Fruit fly (Drosophila melanogaster) whole organism, embryonic: ENCODE measurements around the gene CG43321.

Source experiments
- Atf-2 ChIP-seq: fragments of 200-800 bp; sonication (Bioruptor generic); optimal IDR thresholded peaks from 2 replicates; lab custom pipeline; 2016; ENCODE audit warnings: missing biosample characterization, missing genetic modification characterization
- B-H2 ChIP-seq: fragments of 200-800 bp; sonication (Bioruptor generic); optimal IDR thresholded peaks from 2 replicates; lab custom pipeline; 2018; ENCODE audit warnings: missing biosample characterization, mild to moderate bottlenecking, missing genetic modification characterization
- BtbVII ChIP-seq: fragments of 200-800 bp; sonication (Bioruptor generic); optimal IDR thresholded peaks from 3 replicates; lab custom pipeline; 2017; ENCODE audit warnings: missing biosample characterization, mild to moderate bottlenecking, missing genetic modification characterization
- CG10431 ChIP-seq: fragments of 200-800 bp; sonication (Bioruptor generic); optimal IDR thresholded peaks from 3 replicates; lab custom pipeline; 2018; ENCODE audit warnings: missing biosample characterization, mild to moderate bottlenecking, missing genetic modification characterization
- CG10654 ChIP-seq: fragments of 200-800 bp; sonication (Bioruptor generic); optimal IDR thresholded peaks from 2 replicates; lab custom pipeline; 2016; ENCODE audit warnings: missing biosample characterization, missing genetic modification characterization
- CG10979 ChIP-seq: fragments of 200-800 bp; sonication (Bioruptor generic); optimal IDR thresholded peaks from 2 replicates; lab custom pipeline; 2018; ENCODE audit warnings: missing biosample characterization, mild to moderate bottlenecking, missing genetic modification characterization, moderate library complexity
- CG11085 ChIP-seq: fragments of 200-800 bp; sonication (Bioruptor generic); IDR thresholded peaks from 2 replicates; pipeline ENCODE4 v1.3.6; 2022; ENCODE audit warnings: missing biosample characterization, missing genetic modification characterization
- CG11504 ChIP-seq: fragments of 200-800 bp; sonication (Bioruptor generic); optimal IDR thresholded peaks from 3 replicates; lab custom pipeline; 2019; ENCODE audit warnings: missing biosample characterization, mild to moderate bottlenecking, missing genetic modification characterization, moderate library complexity
- CG11560 ChIP-seq: fragments of 200-800 bp; sonication (Bioruptor generic); IDR thresholded peaks from 3 replicates; pipeline ENCODE4 v1.3.6; 2022; ENCODE audit warnings: missing biosample characterization, missing genetic modification characterization
- CG11696 ChIP-seq: fragments of 200-800 bp; sonication (Bioruptor generic); IDR thresholded peaks from 2 replicates; pipeline ENCODE4 v1.3.6; 2022; ENCODE audit warnings: missing biosample characterization, missing genetic modification characterization
- CG11723 ChIP-seq: fragments of 200-800 bp; sonication (Bioruptor generic); optimal IDR thresholded peaks from 2 replicates; lab custom pipeline; 2017; ENCODE audit warnings: missing biosample characterization, mild to moderate bottlenecking, missing genetic modification characterization
- CG14014 ChIP-seq: fragments of 200-800 bp; sonication (Bioruptor generic); IDR thresholded peaks from 2 replicates; pipeline ENCODE4 v1.3.6; 2022; ENCODE audit warnings: missing biosample characterization, missing genetic modification characterization
- CG1647 ChIP-seq: fragments of 200-800 bp; sonication (Bioruptor generic); optimal IDR thresholded peaks from 3 replicates; lab custom pipeline; 2016; ENCODE audit warnings: missing biosample characterization, missing genetic modification characterization
- CG17568 ChIP-seq: fragments of 200-800 bp; sonication (Bioruptor generic); optimal IDR thresholded peaks from 2 replicates; lab custom pipeline; 2018; ENCODE audit warnings: missing biosample characterization, mild to moderate bottlenecking, missing genetic modification characterization, moderate library complexity
- CG17829 ChIP-seq: fragments of 200-800 bp; optimal IDR thresholded peaks from 2 replicates; lab custom pipeline; 2019; ENCODE audit warnings: missing biosample characterization, mild to moderate bottlenecking, missing genetic modification characterization, moderate library complexity
- CG6272 ChIP-seq: fragments of 200-800 bp; sonication (Bioruptor generic); IDR thresholded peaks from 2 replicates; pipeline ENCODE4 v1.3.6; 2022; ENCODE audit warnings: missing biosample characterization, missing genetic modification characterization
- CG6765 ChIP-seq: fragments of 200-800 bp; sonication (Bioruptor generic); optimal IDR thresholded peaks from 3 replicates; lab custom pipeline; 2017; ENCODE audit warnings: missing biosample characterization, mild to moderate bottlenecking, missing genetic modification characterization
- CG6791 ChIP-seq: fragments of 200-800 bp; sonication (Bioruptor generic); IDR thresholded peaks from 3 replicates; pipeline ENCODE4 v1.3.6; 2022; ENCODE audit warnings: missing biosample characterization, missing genetic modification characterization; ENCODE audit not compliant: partially characterized antibody
- CG7786 ChIP-seq: fragments of 200-800 bp; sonication (Bioruptor generic); optimal IDR thresholded peaks from 2 replicates; lab custom pipeline; 2016; ENCODE audit warnings: missing biosample characterization, missing genetic modification characterization
- CG8924 ChIP-seq: fragments of 200-800 bp; optimal IDR thresholded peaks from 3 replicates; lab custom pipeline; 2019; ENCODE audit warnings: missing biosample characterization, mild to moderate bottlenecking, missing genetic modification characterization, moderate library complexity
- D19B ChIP-seq: fragments of 200-800 bp; sonication (Bioruptor generic); optimal IDR thresholded peaks from 2 replicates; lab custom pipeline; 2017; ENCODE audit warnings: missing biosample characterization, mild to moderate bottlenecking, missing genetic modification characterization
- Dek ChIP-seq: fragments of 200-800 bp; sonication (Bioruptor generic); optimal IDR thresholded peaks from 3 replicates; lab custom pipeline; 2019; ENCODE audit warnings: missing biosample characterization, mild to moderate bottlenecking, missing genetic modification characterization, moderate library complexity
- Dfd ChIP-seq, 2 experiments: fragments of >200 bp; optimal IDR thresholded peaks; 2 replicates each; lab custom pipeline; 2017; ENCODE audit warnings: missing biosample characterization in 2 of 2, missing genetic modification characterization in 2 of 2
- Ets97D ChIP-seq: fragments of 200-800 bp; sonication (Bioruptor generic); optimal IDR thresholded peaks from 3 replicates; lab custom pipeline; 2016; ENCODE audit warnings: missing biosample characterization, missing genetic modification characterization
- Jarid2 ChIP-seq: fragments of 200-800 bp; sonication (Bioruptor generic); optimal IDR thresholded peaks from 3 replicates; lab custom pipeline; 2017; ENCODE audit warnings: mild to moderate bottlenecking, missing biosample characterization, missing genetic modification reagents, missing genetic modification characterization
- Lhr ChIP-seq: fragments of 200-800 bp; sonication (Bioruptor generic); optimal IDR thresholded peaks from 3 replicates; lab custom pipeline; 2017; ENCODE audit warnings: mild to moderate bottlenecking, missing biosample characterization, missing genetic modification reagents, missing genetic modification characterization
- Oli ChIP-seq: fragments of 200-800 bp; sonication (Bioruptor generic); optimal IDR thresholded peaks from 2 replicates; lab custom pipeline; 2018; ENCODE audit warnings: missing biosample characterization, mild to moderate bottlenecking, missing genetic modification characterization, moderate library complexity
- Sox100B ChIP-seq: fragments of 200-800 bp; sonication (Bioruptor generic); optimal IDR thresholded peaks from 3 replicates; lab custom pipeline; 2018; ENCODE audit warnings: missing biosample characterization, mild to moderate bottlenecking, missing genetic modification characterization
- TFAM ChIP-seq: fragments of 200-800 bp; sonication (Bioruptor generic); optimal IDR thresholded peaks from 2 replicates; lab custom pipeline; 2017; ENCODE audit warnings: missing biosample characterization, missing genetic modification characterization, inconsistent platforms
- Trl ChIP-seq, 3 experiments: fragments of >200 bp in 2 of 3; fragments of 200-800 bp in 1 of 3; sonication (Bioruptor generic) in 1 of 3; optimal IDR thresholded peaks; 2 replicates in 1 of 3; 3 replicates in 2 of 3; lab custom pipeline; 2016 to 2017; ENCODE audit warnings: missing biosample characterization in 1 of 3, missing genetic modification characterization in 1 of 3
- Xrp1 ChIP-seq: fragments of 200-800 bp; sonication (Bioruptor generic); IDR thresholded peaks from 2 replicates; pipeline ENCODE4 v1.3.6; 2022; ENCODE audit warnings: missing biosample characterization, missing genetic modification characterization
- ash1 ChIP-seq: fragments of 200-800 bp; sonication (Bioruptor generic); optimal IDR thresholded peaks from 2 replicates; lab custom pipeline; 2018; ENCODE audit warnings: missing biosample characterization, mild to moderate bottlenecking, missing genetic modification characterization
- bowl ChIP-seq: fragments of 200-800 bp; sonication (Bioruptor generic); IDR thresholded peaks from 2 replicates; pipeline ENCODE4 v1.3.6; 2022; ENCODE audit warnings: missing biosample characterization, missing genetic modification characterization
- br ChIP-seq: fragments of >200 bp; optimal IDR thresholded peaks from 2 replicates; lab custom pipeline; 2017
- bsh ChIP-seq, 2 experiments: fragments of 200-800 bp; sonication (Bioruptor generic); optimal IDR thresholded peaks; 2 replicates each; lab custom pipeline; 2017 to 2018; ENCODE audit warnings: mild to moderate bottlenecking in 2 of 2, missing biosample characterization in 2 of 2, missing genetic modification characterization in 2 of 2, moderate library complexity in 1 of 2
- dmrt11E ChIP-seq: fragments of 200-800 bp; sonication (Bioruptor generic); optimal IDR thresholded peaks from 3 replicates; lab custom pipeline; 2018; ENCODE audit warnings: missing biosample characterization, mild to moderate bottlenecking, missing genetic modification characterization, moderate library complexity
- emc ChIP-seq: fragments of 200-800 bp; sonication (Bioruptor generic); optimal IDR thresholded peaks from 2 replicates; lab custom pipeline; 2016; ENCODE audit warnings: missing biosample characterization, missing genetic modification characterization
- exex ChIP-seq: fragments of 200-800 bp; sonication (Bioruptor generic); optimal IDR thresholded peaks from 4 replicates; lab custom pipeline; 2018; ENCODE audit warnings: missing biosample characterization, mild to moderate bottlenecking, missing genetic modification characterization, moderate library complexity
- fd3F ChIP-seq: fragments of 200-800 bp; sonication (Bioruptor generic); optimal IDR thresholded peaks from 2 replicates; lab custom pipeline; 2018; ENCODE audit warnings: missing biosample characterization, mild to moderate bottlenecking, missing genetic modification characterization, moderate library complexity
- fd96Cb ChIP-seq: fragments of 200-800 bp; sonication (Bioruptor generic); optimal IDR thresholded peaks from 2 replicates; lab custom pipeline; 2018; ENCODE audit warnings: missing biosample characterization, mild to moderate bottlenecking, missing genetic modification characterization, moderate library complexity
- grau ChIP-seq: fragments of 200-800 bp; optimal IDR thresholded peaks from 3 replicates; lab custom pipeline; 2019; ENCODE audit warnings: missing biosample characterization, mild to moderate bottlenecking, missing genetic modification characterization, moderate library complexity
- klu ChIP-seq: fragments of 200-800 bp; sonication (Bioruptor generic); IDR thresholded peaks from 2 replicates; pipeline ENCODE4 v1.3.6; 2022; ENCODE audit warnings: missing biosample characterization, missing genetic modification characterization
- luna ChIP-seq: fragments of 200-800 bp; sonication (Bioruptor generic); optimal IDR thresholded peaks from 2 replicates; lab custom pipeline; 2016; ENCODE audit warnings: missing biosample characterization, missing genetic modification characterization
- maf-S ChIP-seq: fragments of 200-800 bp; sonication (Bioruptor generic); optimal IDR thresholded peaks from 2 replicates; lab custom pipeline; 2016; ENCODE audit warnings: missing biosample characterization, missing genetic modification characterization
- oc ChIP-seq: fragments of 200-800 bp; sonication (Bioruptor generic); optimal IDR thresholded peaks from 2 replicates; lab custom pipeline; 2018; ENCODE audit warnings: missing biosample characterization, mild to moderate bottlenecking, missing genetic modification characterization, moderate library complexity
- psq ChIP-seq: fragments of 200-800 bp; sonication (Bioruptor generic); optimal IDR thresholded peaks from 2 replicates; lab custom pipeline; 2017; ENCODE audit warnings: missing biosample characterization, missing genetic modification characterization
- repo ChIP-seq: fragments of 200-800 bp; sonication (Bioruptor generic); optimal IDR thresholded peaks from 2 replicates; lab custom pipeline; 2016; ENCODE audit warnings: missing biosample characterization, missing genetic modification characterization
- sc ChIP-seq, 3 experiments: fragments of >200 bp in 2 of 3; fragments of 200-800 bp in 1 of 3; sonication (Bioruptor generic) in 1 of 3; optimal IDR thresholded peaks; 2 replicates in 2 of 3; 3 replicates in 1 of 3; lab custom pipeline; 2017; ENCODE audit warnings: mild to moderate bottlenecking in 1 of 3, missing biosample characterization in 1 of 3, missing genetic modification characterization in 1 of 3, missing genetic modification reagents in 1 of 3
- wek ChIP-seq: fragments of 200-800 bp; sonication (Bioruptor generic); optimal IDR thresholded peaks from 3 replicates; lab custom pipeline; 2018; ENCODE audit warnings: missing biosample characterization, mild to moderate bottlenecking, missing genetic modification characterization, moderate library complexity
- zfh1 ChIP-seq: fragments of 200-800 bp; sonication (Bioruptor generic); IDR thresholded peaks from 3 replicates; pipeline ENCODE4 v1.3.6; 2022; ENCODE audit warnings: missing biosample characterization, missing genetic modification characterization

CG43321 gene

DNA sequence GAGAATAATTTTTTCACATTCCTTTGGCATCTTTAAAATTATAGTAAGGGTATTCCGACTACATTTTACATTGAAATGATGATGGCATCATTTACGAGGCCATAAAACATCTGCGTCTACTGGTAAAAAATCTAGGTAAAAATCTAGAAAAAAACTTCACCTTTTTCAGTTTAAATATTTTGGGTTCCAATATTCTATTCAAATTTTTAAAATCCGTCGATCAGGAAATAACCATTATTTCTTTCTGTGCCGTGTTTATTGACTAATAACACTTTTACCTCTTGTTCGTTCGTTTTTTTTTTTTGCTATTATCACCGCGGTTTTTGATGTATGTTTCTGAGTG lies 27.3 kb downstream of the CG43321 start (continued):
- TF ChIP-seq CG17568 (GFP tag; lab: Kevin White, UChicago) = peak; percentile 22
- TF ChIP-seq bowl (GFP tag; lab: Robert Waterston, UW) = no peak
- peak; percentile 76 for TF ChIP-seq Xrp1 (GFP tag; lab: Robert Waterston, UW)
- peak; percentile 36; the same call in 1 of the 2 replicates for TF ChIP-seq CG6272 (GFP tag; lab: Robert Waterston, UW)
- peak; percentile 38 for TF ChIP-seq grau (tag; lab: Kevin White, UChicago)
- peak; percentile 32 for TF ChIP-seq CG11723
- no peak for TF ChIP-seq sc (optimal IDR thresholded peaks at IDR 0.05; lab: Kevin White, UChicago)
- TF ChIP-seq sc (GFP tag; optimal IDR thresholded peaks at IDR 0.05; lab: Kevin White, UChicago) = no peak
- no peak for TF ChIP-seq CG1647 (GFP tag; lab: Kevin White, UChicago)
- TF ChIP-seq Jarid2 = no peak
- TF ChIP-seq zfh1 (GFP tag; lab: Robert Waterston, UW) = 0 out of 3 replicates have a peak, but pooled peaks have one; percentile 46
- TF ChIP-seq maf-S = peak; percentile 48
- TF ChIP-seq wek (GFP tag; lab: Kevin White, UChicago) = peak; percentile 43
- TF ChIP-seq Atf-2 (GFP tag; lab: Kevin White, UChicago) = peak; percentile 46
- TF ChIP-seq B-H2 (GFP tag; lab: Kevin White, UChicago) = no peak
- TF ChIP-seq exex (tag; lab: Kevin White, UChicago) = no peak
- no peak for TF ChIP-seq CG6765 (GFP tag; lab: Kevin White, UChicago)
- peak in 1 of 2 experiments; percentile 64 for TF ChIP-seq bsh (GFP tag; optimal IDR thresholded peaks at IDR 0.05; lab: Kevin White, UChicago)
- no peak for TF ChIP-seq CG6791 (GFP tag; lab: Robert Waterston, UW)
- no peak for TF ChIP-seq CG10431 (GFP tag; lab: Kevin White, UChicago)
- TF ChIP-seq CG7786 (GFP tag; lab: Kevin White, UChicago) = peak; percentile 51
- peak; percentile 43 for TF ChIP-seq Sox100B
- no peak for TF ChIP-seq ash1 (GFP tag; lab: Kevin White, UChicago)
- TF ChIP-seq CG11085 (GFP tag; lab: Robert Waterston, UW) = no peak
- peak; percentile 53; the same call in 1 of the 2 replicates for TF ChIP-seq CG14014 (GFP tag; lab: Robert Waterston, UW)
- TF ChIP-seq BtbVII = peak; percentile 3
- peak; percentile 5 for TF ChIP-seq psq
- peak; percentile 43 for TF ChIP-seq Oli (tag; lab: Kevin White, UChicago)
- peak; percentile 57 for TF ChIP-seq Dek
- peak; percentile 7 for TF ChIP-seq fd3F (GFP tag; lab: Kevin White, UChicago)
- TF ChIP-seq emc (GFP tag; lab: Kevin White, UChicago) = no peak
- TF ChIP-seq luna (GFP tag; lab: Kevin White, UChicago) = no peak
- no peak for TF ChIP-seq br (lab: Kevin White, UChicago)
- TF ChIP-seq CG11504 = peak; percentile 64
- TF ChIP-seq Dfd (GFP tag; optimal IDR thresholded peaks at IDR 0.05; lab: Kevin White, UChicago) = no peak
- TF ChIP-seq Ets97D (GFP tag; lab: Kevin White, UChicago) = no peak
- TF ChIP-seq D19B (GFP tag; lab: Kevin White, UChicago) = no peak
- no peak for TF ChIP-seq TFAM (GFP tag; lab: Kevin White, UChicago)
- TF ChIP-seq fd96Cb = peak; percentile 43
- peak; percentile 44 for TF ChIP-seq CG8924 (tag; lab: Kevin White, UChicago)
- no peak for TF ChIP-seq CG11560
- TF ChIP-seq CG17829 = peak; percentile 39
- peak; percentile 42 for TF ChIP-seq CG10979
- TF ChIP-seq Lhr (GFP tag; lab: Kevin White, UChicago) = no peak
- peak; percentile 7 for TF ChIP-seq CG10654
- peak; percentile 28 for TF ChIP-seq dmrt11E
- no peak for TF ChIP-seq oc (tag; lab: Kevin White, UChicago)
- no peak for TF ChIP-seq klu (GFP tag; lab: Robert Waterston, UW)
- no peak for TF ChIP-seq repo (GFP tag; lab: Kevin White, UChicago)
- TF ChIP-seq CG11696 = peak; percentile 62
- TF ChIP-seq Trl (optimal IDR thresholded peaks at IDR 0.05; lab: Kevin White, UChicago) = no peak
- peak; percentile 28 for TF ChIP-seq Trl (GFP tag; optimal IDR thresholded peaks at IDR 0.05; lab: Kevin White, UChicago)
